Worm (Caenorhabditis elegans) whole organism, L1 larva: ENCODE data around the gene M04B2.4.

Source experiments
- lin-13 ChIP-seq: fragments of 150-350 bp; optimal IDR thresholded peaks from 2 replicates; lab custom pipeline; 2014; ENCODE audit warnings: missing biosample characterization, missing genetic modification reagents, missing genetic modification characterization
- tbx-2 ChIP-seq: sonication (generic microtip); optimal IDR thresholded peaks from 2 replicates; lab custom pipeline; 2016; ENCODE audit warnings: missing genetic modification characterization, missing compliant biosample characterization

- no peak for TF ChIP-seq lin-13 (GFP tag; lab: Kevin White, UChicago)
- TF ChIP-seq tbx-2 (tag; lab: Kevin White, UChicago) = no peak
Observed at ce11 chrIV:11551813-11552212, 31.0 kb upstream of the M04B2.4 start, which contains the start of gene col-128.
